Fruit fly (Drosophila melanogaster) S2 (cell line): ENCODE results near the gene CG5938.
A peak's percentile ranks its signal among the peaks of the same experiment; 100 is the strongest.

ENCODE experiments used
- CG8478 ChIP-seq: fragments of >200 bp; optimal IDR thresholded peaks from 2 replicates; lab custom pipeline; 2018
- CTCF ChIP-seq, 2 experiments: fragments of >200 bp; optimal IDR thresholded peaks; 2 replicates each; lab custom pipeline; 2018

DNA sequence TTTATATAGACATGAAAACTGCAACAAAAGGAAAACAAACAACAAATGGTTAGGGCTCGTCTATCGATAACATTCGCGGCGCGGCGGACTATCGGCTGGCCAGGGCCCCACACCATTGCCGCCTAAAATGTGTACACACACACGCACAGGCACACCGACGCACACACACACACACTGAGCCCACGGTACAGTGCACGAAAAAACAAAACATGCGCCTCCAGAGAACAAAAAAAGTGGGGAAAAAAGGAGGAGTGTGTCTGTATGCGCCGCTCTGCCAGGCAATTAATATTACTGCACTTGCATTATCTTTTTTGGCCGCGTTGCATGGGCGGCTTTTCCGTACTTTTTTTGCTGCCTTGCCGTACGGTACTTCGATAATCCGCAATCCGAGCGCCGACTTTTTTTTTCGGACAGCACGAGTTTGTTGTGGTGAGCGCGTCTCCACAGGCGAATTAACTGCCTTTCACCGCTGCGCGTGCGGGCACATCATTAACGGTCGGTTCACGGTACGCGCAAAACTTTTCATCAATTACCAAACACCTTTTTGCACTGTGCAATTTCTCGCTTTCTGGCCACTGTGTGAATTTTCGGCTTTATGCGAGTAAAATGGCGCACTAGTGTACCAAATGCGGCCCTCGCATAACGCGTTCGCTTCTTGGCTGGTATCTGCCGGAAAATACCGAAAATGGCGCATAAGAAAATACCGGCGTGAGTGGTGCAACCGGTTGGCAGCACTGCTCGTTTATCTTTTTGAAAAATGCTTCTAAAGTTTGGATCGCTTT is 11.0 kb upstream of the CG5938 start, which contains the start of gene woc:
- peak; percentile 24 to 33 for TF ChIP-seq CTCF (optimal IDR thresholded peaks at IDR 0.05; lab: Kevin White, UChicago)
- TF ChIP-seq CG8478: no peak
